Worm (Caenorhabditis elegans) whole organism, early embryonic: ENCODE measurements around the gene citk-2.

Experiments used
- B0310.2 ChIP-seq: sonication (generic microtip); optimal IDR thresholded peaks from 2 replicates; lab custom pipeline; 2016; ENCODE audit warnings: mild to moderate bottlenecking, missing genetic modification characterization, missing compliant biosample characterization
- F13C5.2 ChIP-seq: sonication (generic microtip); optimal IDR thresholded peaks from 2 replicates; lab custom pipeline; 2017; ENCODE audit warnings: mild to moderate bottlenecking, missing genetic modification characterization, inconsistent platforms, missing compliant biosample characterization
- aly-1 ChIP-seq: sonication (generic microtip); optimal IDR thresholded peaks from 2 replicates; lab custom pipeline; 2016; ENCODE audit warnings: missing genetic modification characterization, missing compliant biosample characterization
- ama-1 ChIP-seq: fragments of 150-350 bp; optimal IDR thresholded peaks from 2 replicates; lab custom pipeline; 2014
- ceh-13 ChIP-seq: fragments of 200-800 bp; sonication (Bioruptor generic); optimal IDR thresholded peaks from 2 replicates; lab custom pipeline; 2018; ENCODE audit warnings: mild to moderate bottlenecking, missing genetic modification characterization, missing compliant biosample characterization
- ceh-36 ChIP-seq: sonication (generic microtip); optimal IDR thresholded peaks from 2 replicates; lab custom pipeline; 2016; ENCODE audit warnings: missing genetic modification characterization, inconsistent platforms, missing compliant biosample characterization
- ets-7 ChIP-seq: sonication (generic microtip); optimal IDR thresholded peaks from 2 replicates; lab custom pipeline; 2016; ENCODE audit warnings: missing genotype, missing genetic modification characterization, missing compliant biosample characterization
- flt-1 ChIP-seq: fragments of 200-800 bp; sonication (Bioruptor generic); IDR thresholded peaks from 2 replicates; pipeline ENCODE4 v1.3.6; 2022; ENCODE audit warnings: missing genetic modification characterization, missing compliant biosample characterization
- hmbx-1 ChIP-seq: sonication (generic microtip); optimal IDR thresholded peaks from 2 replicates; lab custom pipeline; 2016; ENCODE audit warnings: mild to moderate bottlenecking, missing genetic modification characterization, missing compliant biosample characterization
- hmg-4 ChIP-seq: fragments of 200-800 bp; sonication (Bioruptor generic); optimal IDR thresholded peaks from 2 replicates; lab custom pipeline; 2018; ENCODE audit warnings: mild to moderate bottlenecking, missing genetic modification characterization, missing compliant biosample characterization
- hnd-1 ChIP-seq: sonication (generic microtip); optimal IDR thresholded peaks from 2 replicates; lab custom pipeline; 2016; ENCODE audit warnings: missing genetic modification characterization, missing compliant biosample characterization
- pes-1 ChIP-seq: fragments of 200-800 bp; sonication (Bioruptor generic); IDR thresholded peaks from 2 replicates; pipeline ENCODE4 v1.3.6; 2022; ENCODE audit warnings: missing genetic modification reagents, missing genetic modification characterization, missing compliant biosample characterization
- scrt-1 ChIP-seq: fragments of 200-800 bp; sonication (Bioruptor generic); IDR thresholded peaks from 2 replicates; pipeline ENCODE4 v1.3.6; 2022; ENCODE audit warnings: missing genetic modification characterization, missing compliant biosample characterization
- sea-1 ChIP-seq: fragments of 200-800 bp; sonication (Bioruptor generic); conservative IDR thresholded peaks from 2 replicates; pipeline ENCODE4 v1.3.6; 2022; ENCODE audit warnings: missing genetic modification characterization, missing compliant biosample characterization
- tbx-11 ChIP-seq: fragments of 200-800 bp; sonication (Bioruptor generic); IDR thresholded peaks from 2 replicates; pipeline ENCODE4 v1.3.6; 2022; ENCODE audit warnings: missing genetic modification characterization, missing compliant biosample characterization
- tbx-37 ChIP-seq: fragments of 200-800 bp; sonication (Bioruptor generic); conservative IDR thresholded peaks from 2 replicates; pipeline ENCODE4 v1.3.6; 2022; ENCODE audit warnings: missing genetic modification reagents, missing genetic modification characterization, missing compliant biosample characterization
- tra-4 ChIP-seq: sonication (generic microtip); optimal IDR thresholded peaks from 2 replicates; lab custom pipeline; 2017; ENCODE audit warnings: missing genetic modification characterization, missing compliant biosample characterization

The citk-2 gene

ce11 chrII:5021518-5021917 lies 22.2 kb downstream of the citk-2 start:
- TF ChIP-seq aly-1 (tag; lab: Kevin White, UChicago) (no peak), tra-4 (tag; lab: Kevin White, UChicago) (no peak), hnd-1 (tag; lab: Kevin White, UChicago) (no peak), tbx-11 (GFP tag; lab: Robert Waterston, UW) (no peak), ama-1 (lab: Kevin White, UChicago) (no peak)

DNA sequence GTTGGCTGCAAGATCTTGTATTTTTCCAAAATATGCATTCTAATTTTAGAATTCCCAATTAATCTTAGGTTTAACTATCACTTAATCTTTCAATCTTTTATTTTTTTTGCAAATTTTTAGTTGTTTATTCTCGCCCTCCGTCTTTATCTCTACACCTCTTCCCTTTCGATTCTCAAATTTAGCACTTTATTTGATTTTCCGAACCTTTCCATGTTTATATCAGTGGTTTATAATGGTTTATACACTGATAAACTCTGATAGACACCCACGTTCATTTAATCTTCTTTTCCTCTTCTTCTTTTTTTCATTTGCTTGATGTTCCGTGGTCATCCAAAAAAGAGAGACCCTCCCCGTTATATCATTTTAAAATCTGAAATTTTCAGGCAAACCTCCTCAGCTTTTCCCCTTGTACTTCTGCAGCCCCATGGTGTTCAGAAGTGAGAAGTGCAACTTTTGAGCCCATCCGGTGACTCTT lies 23.1 kb downstream of the citk-2 start, which contains the start of the genes nsy-1 and F59A6.13:
TSS of gene nsy-1 (plus strand) at position 377 of the 475 bp plus-strand sequence.
TSS of gene F59A6.13 (plus strand) at position 425 of the 475 bp plus-strand sequence.
- no peak for TF ChIP-seq hmg-4
- TF ChIP-seq sea-1 = no peak
- no peak for TF ChIP-seq tra-4 (tag; lab: Kevin White, UChicago)
- no peak for TF ChIP-seq ama-1 (lab: Kevin White, UChicago)
- no peak for TF ChIP-seq tbx-37 (GFP tag; lab: Robert Waterston, UW)
- TF ChIP-seq ets-7 (tag; lab: Kevin White, UChicago) = no peak
- TF ChIP-seq F13C5.2 = no peak
- TF ChIP-seq hmbx-1 (tag; lab: Kevin White, UChicago) = no peak
- no peak for TF ChIP-seq scrt-1 (GFP tag; lab: Robert Waterston, UW)
- no peak for TF ChIP-seq ceh-36 (tag; lab: Kevin White, UChicago)
- no peak for TF ChIP-seq aly-1 (tag; lab: Kevin White, UChicago)
- TF ChIP-seq pes-1 (GFP tag; lab: Robert Waterston, UW) = no peak
- no peak for TF ChIP-seq flt-1 (GFP tag; lab: Robert Waterston, UW)

DNA sequence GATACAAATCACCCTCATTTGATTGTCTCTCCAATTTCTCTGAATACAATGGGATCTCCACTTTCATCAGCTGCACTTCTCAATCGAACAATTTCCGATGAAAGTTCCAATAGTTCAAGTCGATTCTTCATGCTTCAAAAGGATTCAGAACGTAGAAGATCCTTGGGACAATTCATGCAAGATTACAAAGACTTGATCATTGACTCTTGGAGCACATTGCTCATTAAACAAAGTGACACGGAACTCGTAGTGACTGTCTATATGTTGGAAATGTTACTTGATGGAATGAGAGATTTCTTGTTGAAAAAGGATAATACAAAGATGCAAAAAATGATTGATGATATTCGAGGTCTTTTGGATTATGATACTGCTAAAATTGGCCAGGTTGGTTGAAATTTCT lies 28.6 kb downstream of the citk-2 start:
- TF ChIP-seq ama-1 (lab: Kevin White, UChicago) = no peak
- no peak for TF ChIP-seq tra-4 (tag; lab: Kevin White, UChicago)
- TF ChIP-seq tbx-37 (GFP tag; lab: Robert Waterston, UW) = no peak
- TF ChIP-seq pes-1 (GFP tag; lab: Robert Waterston, UW) = no peak
- TF ChIP-seq ceh-13 (GFP tag; lab: Kevin White, UChicago) = no peak
- TF ChIP-seq ets-7 (tag; lab: Kevin White, UChicago) = no peak
- no peak for TF ChIP-seq flt-1 (GFP tag; lab: Robert Waterston, UW)
- TF ChIP-seq tbx-11 (GFP tag; lab: Robert Waterston, UW) = no peak
- TF ChIP-seq hmbx-1 (tag; lab: Kevin White, UChicago) = no peak
- no peak for TF ChIP-seq aly-1 (tag; lab: Kevin White, UChicago)
- TF ChIP-seq scrt-1 (GFP tag; lab: Robert Waterston, UW) = no peak
- TF ChIP-seq hnd-1 (tag; lab: Kevin White, UChicago) = no peak
- no peak for TF ChIP-seq sea-1
- TF ChIP-seq F13C5.2 = no peak
- no peak for TF ChIP-seq hmg-4
- TF ChIP-seq ceh-36 (tag; lab: Kevin White, UChicago) = no peak
- no peak for TF ChIP-seq B0310.2

- no peak for TF ChIP-seq ama-1 (lab: Kevin White, UChicago)
- no peak for TF ChIP-seq tbx-37 (GFP tag; lab: Robert Waterston, UW)
- TF ChIP-seq hmg-4 = no peak
Observed at ce11 chrII:5031612-5032011, 32.3 kb downstream of the citk-2 start, which contains the start of gene wdr-83. Gene wdr-83 (minus strand): TSS chrII:5031712.

ce11 chrII:5032669-5033068 lies 33.3 kb downstream of the citk-2 start:
- peak; percentile 83 for TF ChIP-seq hmbx-1 (tag; lab: Kevin White, UChicago)
- TF ChIP-seq tbx-11 (GFP tag; lab: Robert Waterston, UW) = peak; percentile 94
- TF ChIP-seq F13C5.2 = peak; percentile 97
- peak; percentile 92 for TF ChIP-seq ceh-36 (tag; lab: Kevin White, UChicago)
- TF ChIP-seq hmg-4 = peak; percentile 98
- peak; percentile 94 for TF ChIP-seq B0310.2
- TF ChIP-seq tra-4 (tag; lab: Kevin White, UChicago) = peak; percentile 81
- TF ChIP-seq sea-1 = peak; percentile 92
- peak; percentile 96 for TF ChIP-seq pes-1 (GFP tag; lab: Robert Waterston, UW)
- TF ChIP-seq ceh-13 (GFP tag; lab: Kevin White, UChicago) = peak; percentile 77
- peak; percentile 96 for TF ChIP-seq aly-1 (tag; lab: Kevin White, UChicago)
- TF ChIP-seq ama-1 (lab: Kevin White, UChicago) = peak; percentile 74
- peak; percentile 79 for TF ChIP-seq hnd-1 (tag; lab: Kevin White, UChicago)
- peak; percentile 91 for TF ChIP-seq ets-7 (tag; lab: Kevin White, UChicago)
- TF ChIP-seq tbx-37 (GFP tag; lab: Robert Waterston, UW) = peak; percentile 94
- TF ChIP-seq flt-1 (GFP tag; lab: Robert Waterston, UW) = peak; percentile 91
- peak; percentile 95 for TF ChIP-seq scrt-1 (GFP tag; lab: Robert Waterston, UW)

DNA sequence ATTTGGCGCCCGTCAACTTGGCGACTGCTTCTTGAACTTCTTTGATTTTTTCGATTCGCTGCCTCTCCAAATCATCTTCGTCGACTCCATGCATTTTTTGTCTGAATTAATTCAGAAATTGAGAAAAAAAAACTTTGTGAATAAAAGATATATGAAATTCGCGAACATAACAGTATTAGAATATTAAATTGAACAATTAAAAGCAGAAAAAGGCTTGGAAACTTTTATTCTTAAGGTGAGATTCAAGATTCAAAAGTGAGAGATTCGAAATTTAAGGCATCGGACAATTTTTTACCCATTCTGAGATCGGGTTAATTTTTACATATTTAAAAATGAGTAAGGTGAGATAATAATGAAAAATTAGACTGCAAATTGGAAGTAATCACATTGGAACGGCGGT lies 34.6 kb downstream of the citk-2 start, which contains the start of gene F33G12.3:
TSS of gene F33G12.3 (minus strand) at position 101 of the 400 bp plus-strand sequence.
- TF ChIP-seq tbx-11 (GFP tag; lab: Robert Waterston, UW) = no peak
- TF ChIP-seq aly-1 (tag; lab: Kevin White, UChicago) = no peak
- TF ChIP-seq ceh-13 (GFP tag; lab: Kevin White, UChicago) = no peak
- TF ChIP-seq sea-1 = no peak
- no peak for TF ChIP-seq pes-1 (GFP tag; lab: Robert Waterston, UW)
- TF ChIP-seq hmg-4 = no peak
- TF ChIP-seq scrt-1 (GFP tag; lab: Robert Waterston, UW) = no peak
- TF ChIP-seq flt-1 (GFP tag; lab: Robert Waterston, UW) = no peak
- TF ChIP-seq hnd-1 (tag; lab: Kevin White, UChicago) = no peak
- TF ChIP-seq tra-4 (tag; lab: Kevin White, UChicago) = no peak
- no peak for TF ChIP-seq F13C5.2
- TF ChIP-seq ets-7 (tag; lab: Kevin White, UChicago) = no peak
- TF ChIP-seq tbx-37 (GFP tag; lab: Robert Waterston, UW) = no peak
- no peak for TF ChIP-seq B0310.2
- TF ChIP-seq hmbx-1 (tag; lab: Kevin White, UChicago) = no peak
- TF ChIP-seq ama-1 (lab: Kevin White, UChicago) = no peak
- no peak for TF ChIP-seq ceh-36 (tag; lab: Kevin White, UChicago)

DNA sequence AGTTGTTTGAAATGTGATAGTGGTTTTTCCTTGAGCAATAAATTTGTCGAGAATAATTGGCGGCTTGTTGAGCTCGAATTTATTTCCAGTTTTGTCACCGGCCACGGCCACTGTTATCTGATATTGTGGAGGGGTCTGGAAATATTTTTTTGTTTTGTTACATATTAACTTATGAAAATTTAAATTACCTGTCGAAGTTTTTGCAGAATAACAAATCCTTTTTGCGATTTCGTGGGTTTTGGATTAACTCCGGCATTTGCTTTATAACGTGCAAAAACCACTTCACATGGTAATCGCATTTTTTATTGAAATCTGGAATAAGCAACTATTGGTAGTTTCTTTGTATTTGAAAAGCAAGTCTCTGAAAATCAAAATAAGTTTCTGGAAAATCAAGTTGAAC lies 36.8 kb downstream of the citk-2 start, which contains the start of gene lrr-1:
TSS of gene lrr-1 (minus strand) at position 312 of the 400 bp plus-strand sequence.
- TF ChIP-seq tra-4 (tag; lab: Kevin White, UChicago) (no peak), sea-1 (no peak), hmg-4 (no peak), flt-1 (GFP tag; lab: Robert Waterston, UW) (no peak), hnd-1 (tag; lab: Kevin White, UChicago) (no peak), ceh-36 (tag; lab: Kevin White, UChicago) (no peak), tbx-37 (GFP tag; lab: Robert Waterston, UW) (no peak), hmbx-1 (tag; lab: Kevin White, UChicago) (no peak), ets-7 (tag; lab: Kevin White, UChicago) (no peak), aly-1 (tag; lab: Kevin White, UChicago) (no peak), ama-1 (lab: Kevin White, UChicago) (no peak), F13C5.2 (no peak), ceh-13 (GFP tag; lab: Kevin White, UChicago) (no peak), pes-1 (GFP tag; lab: Robert Waterston, UW) (no peak), tbx-11 (GFP tag; lab: Robert Waterston, UW) (no peak)
